Fruit fly (Drosophila melanogaster) whole organism, adult: ENCODE data around the gene Abcd1.

Source experiments
- CG11617 ChIP-seq: fragments of 200-800 bp; sonication (Bioruptor generic); optimal IDR thresholded peaks from 2 replicates; lab custom pipeline; 2017; ENCODE audit warnings: mild to moderate bottlenecking, missing biosample characterization, missing genetic modification reagents, missing genetic modification characterization
- CG12768 ChIP-seq: fragments of 200-800 bp; sonication (Bioruptor generic); optimal IDR thresholded peaks from 2 replicates; lab custom pipeline; 2017; ENCODE audit warnings: missing biosample characterization, missing genetic modification characterization, mild to moderate bottlenecking, moderate library complexity, missing genetic modification reagents
- CG14711 ChIP-seq: fragments of 200-800 bp; sonication (Bioruptor generic); optimal IDR thresholded peaks from 2 replicates; lab custom pipeline; 2018; ENCODE audit warnings: missing biosample characterization, mild to moderate bottlenecking, missing genetic modification characterization, moderate library complexity
- CG33017 ChIP-seq: fragments of 200-800 bp; sonication (Bioruptor generic); optimal IDR thresholded peaks from 2 replicates; lab custom pipeline; 2018; ENCODE audit warnings: missing biosample characterization, mild to moderate bottlenecking, missing genetic modification characterization, moderate library complexity
- CG5204 ChIP-seq: fragments of 200-800 bp; sonication (Bioruptor generic); optimal IDR thresholded peaks from 2 replicates; lab custom pipeline; 2016; ENCODE audit warnings: missing biosample characterization, missing genetic modification characterization
- CG7045 ChIP-seq: fragments of 200-800 bp; sonication (Bioruptor generic); optimal IDR thresholded peaks from 2 replicates; lab custom pipeline; 2017; ENCODE audit warnings: missing biosample characterization, mild to moderate bottlenecking, missing genetic modification characterization
- Clk ChIP-seq: fragments of 200-800 bp; sonication (Bioruptor generic); optimal IDR thresholded peaks from 2 replicates; lab custom pipeline; 2017; ENCODE audit warnings: missing biosample characterization, missing genetic modification characterization
- Hr96 ChIP-seq: fragments of 200-800 bp; sonication (Bioruptor generic); optimal IDR thresholded peaks from 2 replicates; lab custom pipeline; 2016; ENCODE audit warnings: missing biosample characterization, missing genetic modification characterization
- Mnt ChIP-seq: fragments of 200-800 bp; sonication (Bioruptor generic); optimal IDR thresholded peaks from 2 replicates; lab custom pipeline; 2016; ENCODE audit warnings: missing biosample characterization, mild to moderate bottlenecking, missing genetic modification characterization
- bab1 ChIP-seq: fragments of 200-800 bp; sonication (Bioruptor generic); optimal IDR thresholded peaks from 3 replicates; lab custom pipeline; 2019; ENCODE audit warnings: missing biosample characterization, mild to moderate bottlenecking, missing genetic modification characterization, moderate library complexity
- cic ChIP-seq: fragments of 200-800 bp; sonication (Bioruptor generic); optimal IDR thresholded peaks from 2 replicates; lab custom pipeline; 2017; ENCODE audit warnings: missing biosample characterization, mild to moderate bottlenecking, missing genetic modification characterization, moderate library complexity
- cnc ChIP-seq, 2 experiments: fragments of >200 bp; optimal IDR thresholded peaks; 2 replicates each; lab custom pipeline; 2017
- kay ChIP-seq: fragments of 200-800 bp; sonication (Bioruptor generic); peaks from one replicate; lab custom pipeline; 2016; ENCODE audit warnings: missing biosample characterization, missing genetic modification characterization, borderline replicate concordance
- pad ChIP-seq: fragments of 200-800 bp; sonication (Bioruptor generic); optimal IDR thresholded peaks from 3 replicates; lab custom pipeline; 2017; ENCODE audit warnings: missing biosample characterization, missing genetic modification characterization, mild to moderate bottlenecking, moderate library complexity, missing genetic modification reagents
- tj ChIP-seq: fragments of 200-800 bp; sonication (Bioruptor generic); optimal IDR thresholded peaks from 3 replicates; lab custom pipeline; 2017; ENCODE audit warnings: missing biosample characterization, mild to moderate bottlenecking, missing genetic modification characterization, moderate library complexity
- toe ChIP-seq: fragments of 200-800 bp; sonication (Bioruptor generic); optimal IDR thresholded peaks from 2 replicates; lab custom pipeline; 2016; ENCODE audit warnings: missing biosample characterization, missing genetic modification characterization

Abcd1 gene

DNA sequence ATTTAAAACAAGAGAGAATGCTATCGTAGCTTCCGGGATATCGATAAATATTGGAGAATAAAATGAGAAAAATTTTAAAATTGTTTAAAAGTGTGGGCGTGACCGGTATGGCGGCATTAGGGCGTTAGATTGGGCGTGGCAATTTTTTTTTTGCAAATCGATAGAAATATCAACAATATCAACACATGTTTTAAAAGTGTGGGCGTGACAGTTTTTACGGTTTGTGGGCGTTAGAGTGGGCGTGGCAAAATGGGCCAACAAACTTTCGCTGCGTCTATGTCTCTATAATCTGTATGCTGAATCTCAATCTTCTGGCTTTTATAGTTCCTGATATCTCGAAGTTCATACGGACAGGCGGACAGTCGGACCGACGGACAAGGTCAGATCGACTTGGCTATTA is 44.5 kb downstream of the Abcd1 start:
- no peak for TF ChIP-seq CG12768
- no peak for TF ChIP-seq CG33017
- no peak for TF ChIP-seq CG11617 (GFP tag; lab: Kevin White, UChicago)
- TF ChIP-seq bab1 (GFP tag; lab: Kevin White, UChicago) = no peak
- no peak for TF ChIP-seq toe
- TF ChIP-seq CG5204 = no peak
- no peak for TF ChIP-seq pad
- no peak for TF ChIP-seq Clk (GFP tag; lab: Kevin White, UChicago)
- no peak for TF ChIP-seq CG7045

DNA sequence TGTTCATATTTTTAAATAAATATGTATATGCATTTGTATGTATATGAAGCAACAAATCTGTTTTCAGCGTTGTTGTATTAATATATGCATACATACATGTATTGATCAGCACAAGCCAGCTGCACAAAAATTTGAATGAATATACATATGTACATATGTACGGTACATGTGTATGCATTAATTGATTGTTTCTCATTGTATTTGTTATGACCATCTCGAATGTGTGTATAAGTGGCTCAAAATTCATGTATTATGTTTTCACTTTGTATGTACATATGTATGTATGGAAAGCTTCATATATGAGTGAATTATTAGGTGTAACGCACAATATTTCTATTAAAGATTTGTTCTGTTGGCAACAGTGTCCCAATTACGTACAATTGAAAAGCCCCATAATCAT is 57.7 kb downstream of the Abcd1 start:
- TF ChIP-seq kay (GFP tag; lab: Kevin White, UChicago) (no peak), bab1 (GFP tag; lab: Kevin White, UChicago) (no peak), cnc (optimal IDR thresholded peaks at IDR 0.05; lab: Kevin White, UChicago) (no peak), CG33017 (no peak), cic (GFP tag; lab: Kevin White, UChicago) (peak; percentile 19), Hr96 (GFP tag; lab: Kevin White, UChicago) (no peak), CG14711 (tag; lab: Kevin White, UChicago) (no peak), Mnt (GFP tag; lab: Kevin White, UChicago) (no peak), tj (GFP tag; lab: Kevin White, UChicago) (peak; percentile 23)
